Worm (Caenorhabditis elegans) whole organism, early embryonic: Measurements from ENCODE around the gene F55A11.11.

Experiments
- B0310.2 ChIP-seq: sonication (generic microtip); optimal IDR thresholded peaks from 2 replicates; lab custom pipeline; 2016; ENCODE audit warnings: mild to moderate bottlenecking, missing genetic modification characterization, missing compliant biosample characterization
- F13C5.2 ChIP-seq: sonication (generic microtip); optimal IDR thresholded peaks from 2 replicates; lab custom pipeline; 2017; ENCODE audit warnings: mild to moderate bottlenecking, missing genetic modification characterization, inconsistent platforms, missing compliant biosample characterization
- aly-1 ChIP-seq: sonication (generic microtip); optimal IDR thresholded peaks from 2 replicates; lab custom pipeline; 2016; ENCODE audit warnings: missing genetic modification characterization, missing compliant biosample characterization
- ama-1 ChIP-seq: fragments of 150-350 bp; optimal IDR thresholded peaks from 2 replicates; lab custom pipeline; 2014
- ceh-13 ChIP-seq: fragments of 200-800 bp; sonication (Bioruptor generic); optimal IDR thresholded peaks from 2 replicates; lab custom pipeline; 2018; ENCODE audit warnings: mild to moderate bottlenecking, missing genetic modification characterization, missing compliant biosample characterization
- ceh-36 ChIP-seq: sonication (generic microtip); optimal IDR thresholded peaks from 2 replicates; lab custom pipeline; 2016; ENCODE audit warnings: missing genetic modification characterization, inconsistent platforms, missing compliant biosample characterization
- ets-7 ChIP-seq: sonication (generic microtip); optimal IDR thresholded peaks from 2 replicates; lab custom pipeline; 2016; ENCODE audit warnings: missing genotype, missing genetic modification characterization, missing compliant biosample characterization
- flt-1 ChIP-seq: fragments of 200-800 bp; sonication (Bioruptor generic); IDR thresholded peaks from 2 replicates; pipeline ENCODE4 v1.3.6; 2022; ENCODE audit warnings: missing genetic modification characterization, missing compliant biosample characterization
- hmbx-1 ChIP-seq: sonication (generic microtip); optimal IDR thresholded peaks from 2 replicates; lab custom pipeline; 2016; ENCODE audit warnings: mild to moderate bottlenecking, missing genetic modification characterization, missing compliant biosample characterization
- hmg-4 ChIP-seq: fragments of 200-800 bp; sonication (Bioruptor generic); optimal IDR thresholded peaks from 2 replicates; lab custom pipeline; 2018; ENCODE audit warnings: mild to moderate bottlenecking, missing genetic modification characterization, missing compliant biosample characterization
- hnd-1 ChIP-seq: sonication (generic microtip); optimal IDR thresholded peaks from 2 replicates; lab custom pipeline; 2016; ENCODE audit warnings: missing genetic modification characterization, missing compliant biosample characterization
- pes-1 ChIP-seq: fragments of 200-800 bp; sonication (Bioruptor generic); IDR thresholded peaks from 2 replicates; pipeline ENCODE4 v1.3.6; 2022; ENCODE audit warnings: missing genetic modification reagents, missing genetic modification characterization, missing compliant biosample characterization
- scrt-1 ChIP-seq: fragments of 200-800 bp; sonication (Bioruptor generic); IDR thresholded peaks from 2 replicates; pipeline ENCODE4 v1.3.6; 2022; ENCODE audit warnings: missing genetic modification characterization, missing compliant biosample characterization
- sea-1 ChIP-seq: fragments of 200-800 bp; sonication (Bioruptor generic); conservative IDR thresholded peaks from 2 replicates; pipeline ENCODE4 v1.3.6; 2022; ENCODE audit warnings: missing genetic modification characterization, missing compliant biosample characterization
- tbx-11 ChIP-seq: fragments of 200-800 bp; sonication (Bioruptor generic); IDR thresholded peaks from 2 replicates; pipeline ENCODE4 v1.3.6; 2022; ENCODE audit warnings: missing genetic modification characterization, missing compliant biosample characterization
- tbx-37 ChIP-seq: fragments of 200-800 bp; sonication (Bioruptor generic); conservative IDR thresholded peaks from 2 replicates; pipeline ENCODE4 v1.3.6; 2022; ENCODE audit warnings: missing genetic modification reagents, missing genetic modification characterization, missing compliant biosample characterization
- tra-4 ChIP-seq: sonication (generic microtip); optimal IDR thresholded peaks from 2 replicates; lab custom pipeline; 2017; ENCODE audit warnings: missing genetic modification characterization, missing compliant biosample characterization

Gene F55A11.11

DNA sequence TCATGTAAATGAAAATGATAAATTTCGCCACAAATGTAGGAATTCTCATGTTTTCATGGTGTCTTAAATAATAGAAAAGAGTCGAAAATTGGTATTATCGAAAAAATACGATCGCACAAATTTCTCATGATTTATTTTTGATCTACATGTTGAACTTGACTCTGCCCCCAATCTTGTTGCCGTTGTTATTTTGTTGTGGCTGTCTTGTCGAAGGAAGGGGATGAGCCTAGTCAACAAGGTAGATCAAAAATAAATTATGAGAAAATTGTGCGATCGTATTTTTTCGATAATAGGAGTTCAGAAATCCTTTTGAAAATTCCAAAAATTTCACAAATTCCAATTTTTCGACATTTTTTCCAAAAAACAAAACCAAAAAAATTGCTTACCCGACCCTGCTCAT lies 32.6 kb downstream of the F55A11.11 start:
- TF ChIP-seq hnd-1 (tag; lab: Kevin White, UChicago) (no peak), F13C5.2 (tag; lab: Kevin White, UChicago) (no peak), B0310.2 (tag; lab: Kevin White, UChicago) (no peak), tra-4 (tag; lab: Kevin White, UChicago) (no peak), ets-7 (tag; lab: Kevin White, UChicago) (no peak), ama-1 (lab: Kevin White, UChicago) (no peak), ceh-36 (tag; lab: Kevin White, UChicago) (no peak), hmbx-1 (tag; lab: Kevin White, UChicago) (no peak), flt-1 (GFP tag; lab: Robert Waterston, UW) (no peak), tbx-37 (no peak), scrt-1 (GFP tag; lab: Robert Waterston, UW) (no peak), tbx-11 (GFP tag; lab: Robert Waterston, UW) (no peak), hmg-4 (GFP tag; lab: Kevin White, UChicago) (no peak)

DNA sequence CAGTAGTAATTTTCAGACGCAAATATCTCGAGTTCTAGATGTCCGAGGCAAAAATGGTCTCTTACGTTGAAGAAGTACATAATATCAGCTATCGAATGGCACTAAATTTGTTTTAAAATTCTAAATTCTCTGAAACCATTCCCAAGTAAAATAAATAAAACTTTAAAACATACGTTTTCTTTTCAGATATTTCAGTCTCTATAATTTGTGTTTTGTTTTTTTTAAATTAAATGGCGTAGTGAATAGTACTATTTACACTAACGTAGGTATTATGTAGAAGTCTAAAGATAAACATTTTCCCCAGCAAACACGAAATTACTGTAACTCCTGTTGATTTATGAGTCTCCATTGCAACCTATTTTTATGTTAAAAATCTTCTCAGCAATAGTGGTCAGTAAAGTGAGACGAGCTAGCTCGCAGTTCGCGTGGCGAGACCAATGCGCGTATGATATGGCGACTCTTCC lies 34.3 kb downstream of the F55A11.11 start:
- TF ChIP-seq B0310.2 (tag; lab: Kevin White, UChicago) (no peak), ama-1 (lab: Kevin White, UChicago) (no peak), F13C5.2 (tag; lab: Kevin White, UChicago) (no peak), hmbx-1 (tag; lab: Kevin White, UChicago) (no peak), hmg-4 (GFP tag; lab: Kevin White, UChicago) (no peak), ceh-13 (GFP tag; lab: Kevin White, UChicago) (no peak), tra-4 (tag; lab: Kevin White, UChicago) (no peak), ets-7 (tag; lab: Kevin White, UChicago) (no peak)

DNA sequence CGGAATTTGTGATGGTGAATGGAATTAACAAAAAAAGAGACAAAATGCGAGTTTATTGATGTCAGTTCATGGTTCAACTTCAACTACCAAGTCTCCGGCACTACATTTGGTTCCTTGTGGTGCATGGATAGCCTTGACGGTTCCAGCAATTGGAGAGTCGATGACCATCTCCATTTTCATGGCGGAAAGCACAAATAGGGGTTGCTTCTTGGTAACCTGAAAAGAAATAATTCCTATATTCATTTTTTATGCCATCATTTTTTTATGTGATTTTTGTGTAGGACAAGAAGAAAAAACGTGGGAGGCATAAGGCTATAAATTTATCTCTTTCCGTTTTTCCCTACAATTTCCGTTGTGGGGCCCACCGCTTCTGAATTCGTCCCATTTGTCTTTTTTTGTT lies 35.1 kb downstream of the F55A11.11 start:
- TF ChIP-seq tra-4 (tag; lab: Kevin White, UChicago) (no peak), hmg-4 (GFP tag; lab: Kevin White, UChicago) (no peak), F13C5.2 (tag; lab: Kevin White, UChicago) (no peak), hmbx-1 (tag; lab: Kevin White, UChicago) (no peak), tbx-11 (GFP tag; lab: Robert Waterston, UW) (no peak), sea-1 (GFP tag; lab: Robert Waterston, UW) (no peak), hnd-1 (tag; lab: Kevin White, UChicago) (no peak), ama-1 (lab: Kevin White, UChicago) (no peak), tbx-37 (no peak), pes-1 (no peak), flt-1 (GFP tag; lab: Robert Waterston, UW) (no peak)

DNA sequence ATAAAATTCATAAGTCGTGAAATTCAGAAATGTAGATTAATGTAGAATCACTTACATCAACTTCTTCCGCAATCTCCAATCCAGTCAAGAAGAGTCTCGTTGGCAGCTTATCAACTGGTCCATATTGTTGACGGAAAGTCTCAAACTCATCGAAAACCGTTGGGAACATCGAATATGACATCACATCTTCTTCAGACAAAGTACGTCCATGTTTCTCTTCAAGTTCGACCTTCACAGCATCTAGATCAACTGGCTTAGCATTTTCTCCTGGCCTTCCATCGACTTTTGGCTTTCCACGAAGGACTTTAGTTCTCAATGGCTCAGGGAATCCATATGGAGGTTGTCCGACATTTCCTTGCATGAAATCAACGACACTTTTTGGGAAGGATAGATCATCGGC lies 35.8 kb downstream of the F55A11.11 start:
- TF ChIP-seq scrt-1 (GFP tag; lab: Robert Waterston, UW) (no peak), hmbx-1 (tag; lab: Kevin White, UChicago) (no peak), ets-7 (tag; lab: Kevin White, UChicago) (no peak), flt-1 (GFP tag; lab: Robert Waterston, UW) (no peak), hnd-1 (tag; lab: Kevin White, UChicago) (no peak), tbx-11 (GFP tag; lab: Robert Waterston, UW) (no peak), tra-4 (tag; lab: Kevin White, UChicago) (no peak), pes-1 (no peak), ama-1 (lab: Kevin White, UChicago) (no peak), B0310.2 (tag; lab: Kevin White, UChicago) (no peak)

DNA sequence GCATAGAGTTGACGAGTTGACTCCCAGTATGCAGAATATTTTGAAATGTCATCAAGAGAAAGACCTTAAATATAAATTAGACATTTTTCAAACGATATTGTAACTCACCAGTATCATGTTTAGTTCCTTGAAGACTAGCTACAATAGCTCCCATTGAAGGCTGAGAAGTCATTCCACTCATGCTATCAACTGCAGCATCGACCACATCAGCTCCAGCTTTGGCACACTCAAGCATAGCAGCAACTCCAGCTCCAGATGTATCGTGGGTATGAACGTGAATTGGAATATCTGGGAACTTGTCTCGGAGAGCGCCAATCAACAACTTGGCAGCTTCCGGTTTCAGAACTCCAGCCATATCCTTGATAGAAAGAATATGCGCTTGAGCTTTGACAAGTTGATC lies 36.5 kb downstream of the F55A11.11 start:
- no peak for TF ChIP-seq ets-7 (tag; lab: Kevin White, UChicago)
- no peak for TF ChIP-seq pes-1
- no peak for TF ChIP-seq tbx-37

DNA sequence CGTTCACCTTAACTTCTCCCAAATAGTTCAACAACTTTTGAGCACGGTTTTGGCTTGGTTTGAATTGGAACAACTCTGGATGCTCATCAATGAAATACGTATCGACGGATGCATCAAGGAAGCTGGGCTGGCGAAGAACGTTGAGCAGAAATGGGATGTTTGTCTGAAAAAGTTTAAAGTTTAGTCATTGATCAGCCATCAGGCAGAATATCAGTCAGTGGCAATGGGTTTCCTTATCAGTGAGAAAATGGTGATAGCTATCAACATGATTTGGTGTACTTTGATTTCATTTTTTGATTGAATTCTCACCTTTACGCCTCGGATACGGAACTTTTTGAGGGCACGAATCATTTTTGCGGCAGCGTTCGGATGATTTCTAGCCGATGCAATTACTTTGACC lies 37.6 kb downstream of the F55A11.11 start:
- TF ChIP-seq ets-7 (tag; lab: Kevin White, UChicago) (no peak), scrt-1 (GFP tag; lab: Robert Waterston, UW) (no peak), ceh-13 (GFP tag; lab: Kevin White, UChicago) (no peak), B0310.2 (tag; lab: Kevin White, UChicago) (no peak), tbx-11 (GFP tag; lab: Robert Waterston, UW) (no peak), tra-4 (tag; lab: Kevin White, UChicago) (no peak), hnd-1 (tag; lab: Kevin White, UChicago) (no peak), tbx-37 (no peak), flt-1 (GFP tag; lab: Robert Waterston, UW) (no peak), aly-1 (no peak), hmbx-1 (tag; lab: Kevin White, UChicago) (no peak), F13C5.2 (tag; lab: Kevin White, UChicago) (no peak), sea-1 (GFP tag; lab: Robert Waterston, UW) (no peak)

DNA sequence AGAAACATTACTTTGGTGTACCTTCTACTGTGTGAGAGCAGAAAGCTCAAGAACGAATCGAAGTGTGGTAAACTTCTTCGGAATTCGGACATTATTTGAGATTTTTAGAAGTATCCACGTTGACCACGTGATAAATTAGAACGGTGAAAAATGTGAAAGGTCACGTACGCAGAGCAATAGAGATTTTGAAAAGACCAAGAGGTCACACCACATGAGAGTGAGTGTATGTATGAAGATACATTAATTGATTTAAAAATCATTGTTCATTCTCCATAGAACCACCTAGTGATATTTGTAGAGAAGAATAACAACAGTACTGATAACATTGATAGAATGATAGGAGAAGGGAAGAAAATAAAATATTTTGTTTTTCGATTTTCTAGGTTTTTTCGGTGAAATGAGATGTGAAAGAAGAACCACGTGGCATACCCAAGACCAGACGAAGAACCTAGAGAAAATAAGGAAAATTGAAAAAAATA lies 39.6 kb downstream of the F55A11.11 start, which contains the start of gene pyc-1:
Gene pyc-1, minus strand, starts transcription at position 69 of the 479 bp plus-strand sequence.
- TF ChIP-seq aly-1 (no peak), ets-7 (tag; lab: Kevin White, UChicago) (no peak), tbx-37 (no peak)

DNA sequence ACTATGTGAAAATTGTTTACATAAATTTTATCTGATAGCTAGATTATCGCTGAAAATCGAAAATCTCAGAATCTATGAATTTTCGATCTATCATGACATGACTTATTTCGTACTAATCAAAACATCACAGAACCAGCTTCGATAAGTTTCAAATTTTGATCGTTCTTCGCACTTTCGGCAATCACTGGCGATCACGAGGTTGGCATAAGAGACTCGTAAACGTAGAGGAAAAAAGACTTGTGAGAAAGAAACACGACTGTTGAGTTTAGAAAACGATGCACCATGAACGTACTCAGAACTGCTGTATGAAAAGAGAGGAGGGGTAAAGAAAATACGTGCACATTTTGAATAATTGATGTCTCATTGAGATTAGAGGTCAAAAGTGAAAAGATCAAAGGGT lies 41.0 kb downstream of the F55A11.11 start:
- no peak for TF ChIP-seq ama-1 (lab: Kevin White, UChicago)
- no peak for TF ChIP-seq tra-4 (tag; lab: Kevin White, UChicago)
- TF ChIP-seq hnd-1 (tag; lab: Kevin White, UChicago) = no peak
- TF ChIP-seq ets-7 (tag; lab: Kevin White, UChicago) = no peak
- TF ChIP-seq aly-1 = no peak
- no peak for TF ChIP-seq B0310.2 (tag; lab: Kevin White, UChicago)
- TF ChIP-seq pes-1 = no peak
- no peak for TF ChIP-seq ceh-13 (GFP tag; lab: Kevin White, UChicago)
- TF ChIP-seq F13C5.2 (tag; lab: Kevin White, UChicago) = no peak
- no peak for TF ChIP-seq hmbx-1 (tag; lab: Kevin White, UChicago)
